Fruit fly (Drosophila melanogaster): ENCODE measurements around the gene jp.

DNA sequence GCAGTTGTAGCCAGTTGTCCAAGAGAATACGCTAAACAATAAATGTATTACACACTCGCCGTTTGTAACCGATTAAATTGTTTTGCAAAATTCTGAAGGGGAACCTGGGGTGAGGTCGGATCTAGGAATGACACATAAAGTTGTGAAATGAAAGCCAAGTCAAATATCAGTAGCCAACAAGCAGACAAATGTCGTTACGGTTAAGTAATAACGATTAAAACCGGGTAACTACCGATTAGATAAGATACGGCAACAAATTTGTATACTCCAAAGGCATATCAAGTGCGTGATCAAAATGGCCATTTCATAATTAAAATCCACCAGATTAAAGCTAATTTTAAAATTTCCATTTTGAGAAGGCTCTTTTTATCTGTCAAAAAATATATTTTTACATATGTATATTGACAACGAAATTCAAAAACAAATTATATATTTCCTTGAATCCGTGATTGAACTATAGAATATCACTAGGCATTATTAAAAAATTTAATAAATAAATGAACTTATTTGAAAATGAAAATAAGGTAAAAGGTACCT is 49.5 kb upstream of the jp start, which contains the start of gene GlcAT-S:
- TF ChIP-seq CG2678 (tag; optimal IDR thresholded peaks at IDR 0.05) (no peak), CG10366 (GFP tag; IDR thresholded peaks at IDR 0.05) (no peak), Side (GFP tag; optimal IDR thresholded peaks at IDR 0.05) (no peak)

All from whole organism, embryonic.